Worm (Caenorhabditis elegans) whole organism, L2 larva: ENCODE measurements around the gene F43C11.1.

Experiments used
- F13H6.1 ChIP-seq: sonication (generic microtip); optimal IDR thresholded peaks from 2 replicates; lab custom pipeline; 2016; ENCODE audit warnings: missing genetic modification characterization, missing compliant biosample characterization
- R02D3.7 ChIP-seq: fragments of 150-350 bp; optimal IDR thresholded peaks from 2 replicates; lab custom pipeline; 2014; ENCODE audit warnings: missing biosample characterization, missing genetic modification characterization
- ceh-82 ChIP-seq: fragments of 150-350 bp; optimal IDR thresholded peaks from 2 replicates; lab custom pipeline; 2014; ENCODE audit warnings: missing biosample characterization, missing genetic modification characterization
- elt-1 ChIP-seq: fragments of 150-350 bp; optimal IDR thresholded peaks from 2 replicates; lab custom pipeline; 2014; ENCODE audit warnings: missing biosample characterization, missing genetic modification characterization
- nhr-237 ChIP-seq: fragments of 150-350 bp; optimal IDR thresholded peaks from 2 replicates; lab custom pipeline; 2014; ENCODE audit warnings: missing biosample characterization, missing genetic modification characterization
- peb-1 ChIP-seq: fragments of 150-350 bp; optimal IDR thresholded peaks from 2 replicates; lab custom pipeline; 2014; ENCODE audit warnings: missing biosample characterization, missing genetic modification characterization
- skn-1 ChIP-seq: sonication (generic microtip); optimal IDR thresholded peaks from 2 replicates; lab custom pipeline; 2017; ENCODE audit warnings: missing biosample characterization, missing genetic modification characterization
- unc-62 ChIP-seq: fragments of 150-350 bp; optimal IDR thresholded peaks from 2 replicates; lab custom pipeline; 2014; ENCODE audit warnings: missing biosample characterization, missing genetic modification reagents, missing genetic modification characterization
- zag-1 ChIP-seq: fragments of 150-350 bp; optimal IDR thresholded peaks from 2 replicates; lab custom pipeline; 2014; ENCODE audit warnings: missing biosample characterization, missing genetic modification characterization
- ztf-1 ChIP-seq: fragments of 200-800 bp; sonication (Bioruptor generic); conservative IDR thresholded peaks from 2 replicates; pipeline ENCODE4 v1.3.6; 2022; ENCODE audit warnings: missing genetic modification characterization, missing compliant biosample characterization

- TF ChIP-seq nhr-237 (tag; lab: Kevin White, UChicago), result no peak
- no peak for TF ChIP-seq R02D3.7 (tag; lab: Kevin White, UChicago)
- TF ChIP-seq ceh-82 (tag; lab: Kevin White, UChicago), result no peak
- no peak for TF ChIP-seq elt-1 (tag; lab: Kevin White, UChicago)
- TF ChIP-seq unc-62 (GFP tag; lab: Kevin White, UChicago), result no peak
- TF ChIP-seq peb-1 (tag; lab: Kevin White, UChicago), result no peak
- TF ChIP-seq zag-1, result no peak
- TF ChIP-seq skn-1, result no peak
- TF ChIP-seq ztf-1 (GFP tag; lab: Robert Waterston, UW), result no peak
- no peak for TF ChIP-seq F13H6.1 (tag; lab: Kevin White, UChicago)
Observed at ce11 chrII:2385495-2385894, 28.6 kb downstream of the F43C11.1 start, which contains the start of gene F16G10.9.
